Fruit fly (Drosophila melanogaster) whole organism, embryonic: ENCODE results near the gene CoRest.

ENCODE experiments used
- ATbp ChIP-seq: fragments of 200-800 bp; sonication (Bioruptor generic); optimal IDR thresholded peaks from 2 replicates; lab custom pipeline; 2017; ENCODE audit warnings: missing biosample characterization, mild to moderate bottlenecking, missing genetic modification characterization, missing genetic modification reagents
- Asciz ChIP-seq: fragments of 200-800 bp; sonication (Bioruptor generic); optimal IDR thresholded peaks from 2 replicates; lab custom pipeline; 2017; ENCODE audit warnings: missing biosample characterization, mild to moderate bottlenecking, missing genetic modification characterization, missing genetic modification reagents
- CG11504 ChIP-seq: fragments of 200-800 bp; sonication (Bioruptor generic); optimal IDR thresholded peaks from 3 replicates; lab custom pipeline; 2019; ENCODE audit warnings: missing biosample characterization, mild to moderate bottlenecking, missing genetic modification characterization, moderate library complexity
- CG12659 ChIP-seq: fragments of 200-800 bp; sonication (Bioruptor generic); optimal IDR thresholded peaks from 3 replicates; lab custom pipeline; 2017; ENCODE audit warnings: mild to moderate bottlenecking, missing biosample characterization, missing genetic modification reagents, missing genetic modification characterization
- CG15011 ChIP-seq: fragments of 200-800 bp; sonication (Bioruptor generic); optimal IDR thresholded peaks from 3 replicates; lab custom pipeline; 2018; ENCODE audit warnings: missing biosample characterization, mild to moderate bottlenecking, missing genetic modification characterization
- CG17359 ChIP-seq: fragments of 200-800 bp; sonication (Bioruptor generic); optimal IDR thresholded peaks from 3 replicates; lab custom pipeline; 2018; ENCODE audit warnings: missing biosample characterization, mild to moderate bottlenecking, missing genetic modification characterization, moderate library complexity
- CG30431 ChIP-seq: fragments of 200-800 bp; sonication (Bioruptor generic); optimal IDR thresholded peaks from 2 replicates; lab custom pipeline; 2017; ENCODE audit warnings: missing biosample characterization, missing genetic modification characterization
- CG31224 ChIP-seq: fragments of 200-800 bp; sonication (Bioruptor generic); IDR thresholded peaks from 2 replicates; pipeline ENCODE4 v1.3.6; 2022; ENCODE audit warnings: missing biosample characterization, missing genetic modification characterization
- CG34224 ChIP-seq: fragments of 200-800 bp; sonication (Bioruptor generic); IDR thresholded peaks from 3 replicates; pipeline ENCODE4 v1.3.6; 2022; ENCODE audit warnings: missing biosample characterization, missing genetic modification characterization; ENCODE audit not compliant: partially characterized antibody
- CG3838 ChIP-seq: fragments of 200-800 bp; sonication (Bioruptor generic); optimal IDR thresholded peaks from 3 replicates; lab custom pipeline; 2016; ENCODE audit warnings: missing biosample characterization, missing genetic modification characterization
- CG4820 ChIP-seq: fragments of 200-800 bp; sonication (Bioruptor generic); optimal IDR thresholded peaks from 3 replicates; lab custom pipeline; 2016; ENCODE audit warnings: missing biosample characterization, missing genetic modification characterization
- CG6683 ChIP-seq: fragments of 200-800 bp; sonication (Bioruptor generic); optimal IDR thresholded peaks from 2 replicates; lab custom pipeline; 2017; ENCODE audit warnings: missing biosample characterization, mild to moderate bottlenecking, missing genetic modification characterization, missing genetic modification reagents
- CG7357 ChIP-seq: fragments of 200-800 bp; sonication (Bioruptor generic); IDR thresholded peaks from 3 replicates; pipeline ENCODE4 v1.3.6; 2022; ENCODE audit warnings: missing biosample characterization, missing genetic modification characterization
- CG7745 ChIP-seq: fragments of 200-800 bp; sonication (Bioruptor generic); optimal IDR thresholded peaks from 2 replicates; lab custom pipeline; 2018; ENCODE audit warnings: missing biosample characterization, mild to moderate bottlenecking, missing genetic modification characterization, moderate library complexity
- CG8089 ChIP-seq: fragments of 200-800 bp; sonication (Bioruptor generic); optimal IDR thresholded peaks from 3 replicates; lab custom pipeline; 2016; ENCODE audit warnings: missing biosample characterization, missing genetic modification characterization
- CG9609 ChIP-seq: fragments of 200-800 bp; sonication (Bioruptor generic); optimal IDR thresholded peaks from 3 replicates; lab custom pipeline; 2016; ENCODE audit warnings: missing biosample characterization, missing genetic modification characterization
- CkIIα-i1 ChIP-seq: fragments of 200-800 bp; sonication (Bioruptor generic); IDR thresholded peaks from 2 replicates; pipeline ENCODE4 v1.3.6; 2022; ENCODE audit warnings: missing biosample characterization, missing genetic modification characterization
- CoRest ChIP-seq: fragments of 200-800 bp; sonication (Bioruptor generic); optimal IDR thresholded peaks from 3 replicates; lab custom pipeline; 2018; ENCODE audit warnings: missing biosample characterization, mild to moderate bottlenecking, missing genetic modification characterization, moderate library complexity
- D19A ChIP-seq: fragments of 200-800 bp; optimal IDR thresholded peaks from 3 replicates; lab custom pipeline; 2019; ENCODE audit warnings: missing biosample characterization, mild to moderate bottlenecking, missing genetic modification characterization, moderate library complexity
- Dbx ChIP-seq: fragments of 200-800 bp; sonication (Bioruptor generic); IDR thresholded peaks from 3 replicates; pipeline ENCODE4 v1.3.6; 2022; ENCODE audit warnings: missing biosample characterization, missing genetic modification characterization
- Fer3 ChIP-seq: fragments of 200-800 bp; sonication (Bioruptor generic); optimal IDR thresholded peaks from 2 replicates; lab custom pipeline; 2018; ENCODE audit warnings: missing biosample characterization, mild to moderate bottlenecking, missing genetic modification characterization, moderate library complexity
- Gsc ChIP-seq: fragments of 200-800 bp; sonication (Bioruptor generic); IDR thresholded peaks from 2 replicates; pipeline ENCODE4 v1.3.6; 2022; ENCODE audit warnings: missing biosample characterization, missing genetic modification characterization
- HLH3B ChIP-seq: fragments of 200-800 bp; sonication (Bioruptor generic); IDR thresholded peaks from 2 replicates; pipeline ENCODE4 v1.3.6; 2022; ENCODE audit warnings: missing biosample characterization, missing genetic modification characterization
- HmgD ChIP-seq: fragments of 200-800 bp; sonication (Bioruptor generic); optimal IDR thresholded peaks from 3 replicates; lab custom pipeline; 2016; ENCODE audit warnings: missing biosample characterization, missing genetic modification characterization
- Hr78 ChIP-seq, 2 experiments: fragments of 200-800 bp in 1 of 2; fragments of >200 bp in 1 of 2; sonication (Bioruptor generic) in 1 of 2; optimal IDR thresholded peaks; 2 replicates each; lab custom pipeline; 2017 to 2019; ENCODE audit warnings: missing biosample characterization in 2 of 2, missing genetic modification characterization in 2 of 2, mild to moderate bottlenecking in 1 of 2, moderate library complexity in 1 of 2
- MTF-1 ChIP-seq: fragments of 200-800 bp; sonication (Bioruptor generic); optimal IDR thresholded peaks from 2 replicates; lab custom pipeline; 2018; ENCODE audit warnings: missing biosample characterization, mild to moderate bottlenecking, missing genetic modification characterization, borderline replicate concordance
- Mes4 ChIP-seq: fragments of 200-800 bp; sonication (Bioruptor generic); optimal IDR thresholded peaks from 2 replicates; lab custom pipeline; 2016; ENCODE audit warnings: missing biosample characterization, missing genetic modification characterization
- NC2α ChIP-seq: fragments of 200-800 bp; sonication (Bioruptor generic); optimal IDR thresholded peaks from 2 replicates; lab custom pipeline; 2016; ENCODE audit warnings: missing biosample characterization, missing genetic modification characterization
- Optix ChIP-seq: fragments of 200-800 bp; sonication (Bioruptor generic); IDR thresholded peaks from 3 replicates; pipeline ENCODE4 v1.3.6; 2022; ENCODE audit warnings: missing biosample characterization, missing genetic modification characterization
- Sry-β ChIP-seq: fragments of 200-800 bp; sonication (Bioruptor generic); optimal IDR thresholded peaks from 2 replicates; lab custom pipeline; 2018; ENCODE audit warnings: missing biosample characterization, mild to moderate bottlenecking, missing genetic modification characterization, moderate library complexity
- Xrp1 ChIP-seq: fragments of 200-800 bp; sonication (Bioruptor generic); IDR thresholded peaks from 2 replicates; pipeline ENCODE4 v1.3.6; 2022; ENCODE audit warnings: missing biosample characterization, missing genetic modification characterization
- abd-A ChIP-seq: fragments of 200-800 bp; sonication (Bioruptor generic); optimal IDR thresholded peaks from 3 replicates; lab custom pipeline; 2019; ENCODE audit warnings: missing biosample characterization, mild to moderate bottlenecking, missing genetic modification characterization, moderate library complexity
- az2 ChIP-seq: fragments of 200-800 bp; sonication (Bioruptor generic); optimal IDR thresholded peaks from 3 replicates; lab custom pipeline; 2016; ENCODE audit warnings: missing biosample characterization, missing genetic modification characterization
- cas ChIP-seq: fragments of 200-800 bp; sonication (Bioruptor generic); IDR thresholded peaks from 2 replicates; pipeline ENCODE4 v1.3.6; 2022; ENCODE audit warnings: missing biosample characterization, missing genetic modification characterization
- chinmo ChIP-seq: fragments of 200-800 bp; sonication (Bioruptor generic); IDR thresholded peaks from 4 replicates; pipeline ENCODE4 v1.3.6; 2022; ENCODE audit warnings: missing biosample characterization, missing genetic modification characterization; ENCODE audit not compliant: partially characterized antibody
- crol ChIP-seq: fragments of 200-800 bp; sonication (Bioruptor generic); IDR thresholded peaks from 2 replicates; pipeline ENCODE4 v1.3.6; 2022; ENCODE audit warnings: missing biosample characterization, missing genetic modification characterization
- gce ChIP-seq: fragments of 200-800 bp; sonication (Bioruptor generic); IDR thresholded peaks from 3 replicates; pipeline ENCODE4 v1.3.6; 2022; ENCODE audit warnings: missing biosample characterization, missing genetic modification characterization
- gfzf ChIP-seq: fragments of 200-800 bp; sonication (Bioruptor generic); optimal IDR thresholded peaks from 2 replicates; lab custom pipeline; 2016; ENCODE audit warnings: missing biosample characterization, mild to moderate bottlenecking, missing genetic modification characterization, moderate library complexity
- her ChIP-seq: fragments of 200-800 bp; sonication (Bioruptor generic); optimal IDR thresholded peaks from 2 replicates; lab custom pipeline; 2016; ENCODE audit warnings: missing biosample characterization, missing genetic modification characterization
- lola ChIP-seq, 3 experiments: fragments of >200 bp in 2 of 3; fragments of 200-800 bp in 1 of 3; sonication (Bioruptor generic) in 1 of 3; optimal IDR thresholded peaks; 2 replicates each; lab custom pipeline; 2017 to 2019; ENCODE audit warnings: missing biosample characterization in 3 of 3, missing genetic modification characterization in 3 of 3, mild to moderate bottlenecking in 1 of 3, moderate library complexity in 1 of 3
- mam ChIP-seq: fragments of 200-800 bp; sonication (Bioruptor generic); optimal IDR thresholded peaks from 3 replicates; lab custom pipeline; 2016; ENCODE audit warnings: missing biosample characterization, missing genetic modification characterization
- nom ChIP-seq: fragments of 200-800 bp; sonication (Bioruptor generic); optimal IDR thresholded peaks from 2 replicates; lab custom pipeline; 2017; ENCODE audit warnings: missing biosample characterization, missing genetic modification characterization, mild to moderate bottlenecking, moderate library complexity, missing genetic modification reagents
- onecut ChIP-seq: fragments of 200-800 bp; sonication (Bioruptor generic); IDR thresholded peaks from 2 replicates; pipeline ENCODE4 v1.3.6; 2022; ENCODE audit warnings: missing biosample characterization, missing genetic modification characterization
- pfk ChIP-seq: fragments of 200-800 bp; sonication (Bioruptor generic); optimal IDR thresholded peaks from 2 replicates; lab custom pipeline; 2018; ENCODE audit warnings: missing biosample characterization, mild to moderate bottlenecking, missing genetic modification characterization, moderate library complexity
- slou ChIP-seq: fragments of 200-800 bp; sonication (Bioruptor generic); optimal IDR thresholded peaks from 3 replicates; lab custom pipeline; 2016; ENCODE audit warnings: missing biosample characterization, missing genetic modification characterization
- vfl ChIP-seq: fragments of 200-800 bp; sonication (Bioruptor generic); optimal IDR thresholded peaks from 2 replicates; lab custom pipeline; 2016; ENCODE audit warnings: missing biosample characterization, missing genetic modification characterization
- wdn ChIP-seq: fragments of 200-800 bp; sonication (Bioruptor generic); IDR thresholded peaks from 2 replicates; pipeline ENCODE4 v1.3.6; 2022; ENCODE audit warnings: missing biosample characterization, missing genetic modification characterization

The CoRest gene

dm6 chrX:19495611-19496583, 25.8 kb upstream of the CoRest start (continued):
- TF ChIP-seq gfzf (no peak), CG9609 (GFP tag; lab: Kevin White, UChicago) (peak; percentile 57), Xrp1 (peak; percentile 62), cas (GFP tag; lab: Robert Waterston, UW) (0 out of 2 replicates have a peak, but pooled peaks have one; percentile 17), crol (GFP tag; lab: Robert Waterston, UW) (peak; percentile 77), HmgD (peak; percentile 15), CG3838 (GFP tag; lab: Kevin White, UChicago) (no peak), gce (GFP tag; lab: Robert Waterston, UW) (peak; percentile 70; the same call in 1 of the 3 replicates), Gsc (GFP tag; lab: Robert Waterston, UW) (no peak), slou (GFP tag; lab: Kevin White, UChicago) (no peak), CG34224 (GFP tag; lab: Robert Waterston, UW) (no peak), Hr78 (GFP tag; optimal IDR thresholded peaks at IDR 0.05; lab: Kevin White, UChicago) (no peak), CG11504 (tag; lab: Kevin White, UChicago) (peak; percentile 72), CG4820 (peak; percentile 32), ATbp (GFP tag; lab: Kevin White, UChicago) (peak; percentile 61), nom (GFP tag; lab: Kevin White, UChicago) (peak; percentile 42), Optix (peak; percentile 35; the same call in 1 of the 3 replicates), Sry-β (GFP tag; lab: Kevin White, UChicago) (no peak), wdn (0 out of 2 replicates have a peak, but pooled peaks have one; percentile 47), Mes4 (peak; percentile 22), Asciz (GFP tag; lab: Kevin White, UChicago) (no peak), lola (GFP tag; optimal IDR thresholded peaks at IDR 0.05; lab: Kevin White, UChicago) (peak in 1 of 3 experiments; percentile 37), CG30431 (peak; percentile 40), CoRest (tag; lab: Kevin White, UChicago) (peak; percentile 68), CG6683 (GFP tag; lab: Kevin White, UChicago) (peak; percentile 35), HLH3B (GFP tag; lab: Robert Waterston, UW) (peak; percentile 47; the same call in 1 of the 2 replicates), NC2α (GFP tag; lab: Kevin White, UChicago) (no peak), D19A (tag; lab: Kevin White, UChicago) (peak; percentile 30), CG17359 (tag; lab: Kevin White, UChicago) (peak; percentile 44), Dbx (GFP tag; lab: Robert Waterston, UW) (peak; percentile 43; the same call in 1 of the 3 replicates), her (GFP tag; lab: Kevin White, UChicago) (peak; percentile 72), CG31224 (GFP tag; lab: Robert Waterston, UW) (0 out of 2 replicates have a peak, but pooled peaks have one; percentile 12), Fer3 (tag; lab: Kevin White, UChicago) (peak; percentile 59), az2 (GFP tag; lab: Kevin White, UChicago) (peak; percentile 35), CG7357 (GFP tag; lab: Robert Waterston, UW) (peak; percentile 21; the same call in 1 of the 3 replicates), CG15011 (GFP tag; lab: Kevin White, UChicago) (no peak), onecut (GFP tag; lab: Robert Waterston, UW) (0 out of 2 replicates have a peak, but pooled peaks have one; percentile 30), pfk (GFP tag; lab: Kevin White, UChicago) (no peak), CG7745 (tag; lab: Kevin White, UChicago) (no peak), vfl (GFP tag; lab: Kevin White, UChicago) (peak; percentile 20), CkIIα-i1 (GFP tag; lab: Robert Waterston, UW) (no peak), abd-A (no peak), CG8089 (peak; percentile 41), CG12659 (GFP tag; lab: Kevin White, UChicago) (peak; percentile 45), MTF-1 (GFP tag; lab: Kevin White, UChicago) (peak; percentile 24), chinmo (GFP tag; lab: Robert Waterston, UW) (no peak), mam (GFP tag; lab: Kevin White, UChicago) (peak; percentile 70)
